Worm (Caenorhabditis elegans) whole organism, L2 larva: Measurements from ENCODE around the gene rpt-2.

Source experiments
- C34F6.9 ChIP-seq: fragments of 150-350 bp; optimal IDR thresholded peaks from 2 replicates; lab custom pipeline; 2014; ENCODE audit warnings: missing biosample characterization, missing genetic modification characterization
- F13H6.1 ChIP-seq: sonication (generic microtip); optimal IDR thresholded peaks from 2 replicates; lab custom pipeline; 2016; ENCODE audit warnings: missing genetic modification characterization, missing compliant biosample characterization
- R02D3.7 ChIP-seq: fragments of 150-350 bp; optimal IDR thresholded peaks from 2 replicates; lab custom pipeline; 2014; ENCODE audit warnings: missing biosample characterization, missing genetic modification characterization
- alr-1 ChIP-seq: fragments of 150-350 bp; optimal IDR thresholded peaks from 2 replicates; lab custom pipeline; 2014; ENCODE audit warnings: missing biosample characterization, missing genetic modification characterization
- aly-2 ChIP-seq: fragments of 150-350 bp; optimal IDR thresholded peaks from 2 replicates; lab custom pipeline; 2014; ENCODE audit warnings: missing biosample characterization, missing genetic modification characterization
- blmp-1 ChIP-seq: sonication (generic microtip); optimal IDR thresholded peaks from 2 replicates; lab custom pipeline; 2017; ENCODE audit warnings: missing genetic modification characterization, mild to moderate bottlenecking, missing compliant biosample characterization, antibody characterized with exemption, moderate library complexity; ENCODE audit not compliant: insufficient read depth
- ceh-16 ChIP-seq: fragments of 150-350 bp; optimal IDR thresholded peaks from 2 replicates; lab custom pipeline; 2014; ENCODE audit warnings: missing biosample characterization, missing genetic modification characterization
- ceh-82 ChIP-seq: fragments of 150-350 bp; optimal IDR thresholded peaks from 2 replicates; lab custom pipeline; 2014; ENCODE audit warnings: missing biosample characterization, missing genetic modification characterization
- crh-2 ChIP-seq: sonication (generic microtip); optimal IDR thresholded peaks from 2 replicates; lab custom pipeline; 2017; ENCODE audit warnings: missing biosample characterization, missing genetic modification characterization
- dmd-4 ChIP-seq: sonication (generic microtip); optimal IDR thresholded peaks from 2 replicates; lab custom pipeline; 2017; ENCODE audit warnings: missing biosample characterization, missing genetic modification characterization
- egl-27 ChIP-seq: sonication (generic microtip); optimal IDR thresholded peaks from 3 replicates; lab custom pipeline; 2017; ENCODE audit warnings: missing biosample characterization, missing genetic modification reagents, missing genetic modification characterization
- elt-3 ChIP-seq: sonication (generic microtip); optimal IDR thresholded peaks from 2 replicates; lab custom pipeline; 2017; ENCODE audit warnings: missing biosample characterization, missing genetic modification characterization
- gmeb-1 ChIP-seq: fragments of 150-350 bp; optimal IDR thresholded peaks from 2 replicates; lab custom pipeline; 2014; ENCODE audit warnings: missing biosample characterization, missing genetic modification characterization
- lin-11 ChIP-seq: fragments of 150-350 bp; sonication (generic microtip); optimal IDR thresholded peaks from 2 replicates; lab custom pipeline; 2014; ENCODE audit warnings: missing biosample characterization, missing genetic modification characterization, inconsistent platforms, mixed read lengths
- lsy-2 ChIP-seq, 2 experiments: fragments of 150-350 bp in 1 of 2; sonication (generic microtip) in 1 of 2; optimal IDR thresholded peaks; 2 replicates each; lab custom pipeline; 2014 to 2017; ENCODE audit warnings: missing biosample characterization in 2 of 2, missing genetic modification characterization in 2 of 2
- mab-5 ChIP-seq: fragments of 150-350 bp; optimal IDR thresholded peaks from 2 replicates; lab custom pipeline; 2014; ENCODE audit warnings: missing biosample characterization, missing genetic modification characterization
- mbf-1 ChIP-seq: sonication (generic microtip); optimal IDR thresholded peaks from 2 replicates; lab custom pipeline; 2017; ENCODE audit warnings: missing biosample characterization, missing genetic modification characterization
- nhr-12 ChIP-seq: fragments of 150-350 bp; optimal IDR thresholded peaks from 2 replicates; lab custom pipeline; 2014; ENCODE audit warnings: missing biosample characterization, missing genetic modification characterization
- nhr-129 ChIP-seq: fragments of 150-350 bp; optimal IDR thresholded peaks from 2 replicates; lab custom pipeline; 2014; ENCODE audit warnings: missing biosample characterization, missing genetic modification characterization
- nhr-21 ChIP-seq: fragments of 150-350 bp; optimal IDR thresholded peaks from 2 replicates; lab custom pipeline; 2014; ENCODE audit warnings: missing biosample characterization, missing genetic modification characterization
- nhr-23 ChIP-seq: fragments of 150-350 bp; optimal IDR thresholded peaks from 2 replicates; lab custom pipeline; 2014; ENCODE audit warnings: missing biosample characterization, missing genetic modification reagents, missing genetic modification characterization
- nhr-237 ChIP-seq: fragments of 150-350 bp; optimal IDR thresholded peaks from 2 replicates; lab custom pipeline; 2014; ENCODE audit warnings: missing biosample characterization, missing genetic modification characterization
- nhr-25 ChIP-seq: fragments of 150-350 bp; sonication (generic microtip); optimal IDR thresholded peaks from 3 replicates; lab custom pipeline; 2014; ENCODE audit warnings: missing biosample characterization, missing genetic modification characterization
- nhr-6 ChIP-seq: fragments of 150-350 bp; optimal IDR thresholded peaks from 2 replicates; lab custom pipeline; 2014; ENCODE audit warnings: missing biosample characterization, missing genetic modification characterization
- nhr-77 ChIP-seq: fragments of 150-350 bp; optimal IDR thresholded peaks from 2 replicates; lab custom pipeline; 2014; ENCODE audit warnings: missing biosample characterization, missing genetic modification characterization
- sem-4 ChIP-seq: fragments of 150-350 bp; optimal IDR thresholded peaks from 2 replicates; lab custom pipeline; 2014; ENCODE audit warnings: missing biosample characterization, missing genetic modification reagents, missing genetic modification characterization
- skn-1 ChIP-seq: sonication (generic microtip); optimal IDR thresholded peaks from 2 replicates; lab custom pipeline; 2017; ENCODE audit warnings: missing biosample characterization, missing genetic modification characterization
- sma-3 ChIP-seq: sonication (generic microtip); optimal IDR thresholded peaks from 2 replicates; lab custom pipeline; 2016; ENCODE audit warnings: missing genetic modification reagents, missing genetic modification characterization, missing compliant biosample characterization
- sma-9 ChIP-seq, 2 experiments: fragments of 150-350 bp in 1 of 2; sonication (generic microtip) in 1 of 2; optimal IDR thresholded peaks; 2 replicates each; lab custom pipeline; 2014 to 2016; ENCODE audit warnings: missing genetic modification characterization in 2 of 2, mild to moderate bottlenecking in 1 of 2, missing biosample characterization in 1 of 2, missing compliant biosample characterization in 1 of 2, missing genetic modification reagents in 1 of 2, moderate library complexity in 1 of 2
- snpc-4 ChIP-seq: fragments of 150-350 bp; optimal IDR thresholded peaks from 2 replicates; lab custom pipeline; 2014; ENCODE audit warnings: missing biosample characterization, missing genetic modification characterization
- unc-55 ChIP-seq: fragments of 150-350 bp; sonication (generic microtip); optimal IDR thresholded peaks from 3 replicates; lab custom pipeline; 2014; ENCODE audit warnings: missing biosample characterization, missing genetic modification reagents, missing genetic modification characterization
- unc-62 ChIP-seq: fragments of 150-350 bp; optimal IDR thresholded peaks from 2 replicates; lab custom pipeline; 2014; ENCODE audit warnings: missing biosample characterization, missing genetic modification reagents, missing genetic modification characterization
- ztf-1 ChIP-seq: fragments of 200-800 bp; sonication (Bioruptor generic); conservative IDR thresholded peaks from 2 replicates; pipeline ENCODE4 v1.3.6; 2022; ENCODE audit warnings: missing genetic modification characterization, missing compliant biosample characterization
- ztf-11 ChIP-seq: sonication (generic microtip); optimal IDR thresholded peaks from 2 replicates; lab custom pipeline; 2017; ENCODE audit warnings: missing biosample characterization, missing genetic modification characterization
- ztf-4 ChIP-seq: fragments of 150-350 bp; optimal IDR thresholded peaks from 2 replicates; lab custom pipeline; 2014; ENCODE audit warnings: missing biosample characterization, missing genetic modification characterization

rpt-2 gene

ce11 chrV:6030559-6030975 lies 13.1 kb upstream of the rpt-2 start (continued):
- peak; percentile 84 for TF ChIP-seq sma-9 (GFP tag; optimal IDR thresholded peaks at IDR 0.05; lab: Kevin White, UChicago)
- TF ChIP-seq sma-9 (tag; optimal IDR thresholded peaks at IDR 0.05; lab: Kevin White, UChicago): no peak
- TF ChIP-seq sem-4 (tag; lab: Kevin White, UChicago): peak; percentile 48
- TF ChIP-seq nhr-12 (tag; lab: Kevin White, UChicago): no peak
- peak; percentile 51 for TF ChIP-seq nhr-6 (tag; lab: Kevin White, UChicago)
- TF ChIP-seq egl-27: peak; percentile 57
- no peak for TF ChIP-seq ztf-1 (GFP tag; lab: Robert Waterston, UW)
- no peak for TF ChIP-seq nhr-77 (tag; lab: Kevin White, UChicago)
- TF ChIP-seq nhr-23: no peak
- peak; percentile 52 for TF ChIP-seq unc-55
- TF ChIP-seq gmeb-1: no peak

ce11 chrV:6022076-6022475 lies 4.6 kb upstream of the rpt-2 start:
- TF ChIP-seq R02D3.7 (tag; lab: Kevin White, UChicago) (no peak), dmd-4 (tag; lab: Kevin White, UChicago) (no peak), nhr-12 (tag; lab: Kevin White, UChicago) (no peak), ztf-4 (tag; lab: Kevin White, UChicago) (no peak), sma-3 (GFP tag; lab: Kevin White, UChicago) (no peak), nhr-25 (tag; lab: Kevin White, UChicago) (peak; percentile 54), nhr-21 (peak; percentile 46), nhr-129 (peak; percentile 51), ztf-1 (GFP tag; lab: Robert Waterston, UW) (no peak)

DNA sequence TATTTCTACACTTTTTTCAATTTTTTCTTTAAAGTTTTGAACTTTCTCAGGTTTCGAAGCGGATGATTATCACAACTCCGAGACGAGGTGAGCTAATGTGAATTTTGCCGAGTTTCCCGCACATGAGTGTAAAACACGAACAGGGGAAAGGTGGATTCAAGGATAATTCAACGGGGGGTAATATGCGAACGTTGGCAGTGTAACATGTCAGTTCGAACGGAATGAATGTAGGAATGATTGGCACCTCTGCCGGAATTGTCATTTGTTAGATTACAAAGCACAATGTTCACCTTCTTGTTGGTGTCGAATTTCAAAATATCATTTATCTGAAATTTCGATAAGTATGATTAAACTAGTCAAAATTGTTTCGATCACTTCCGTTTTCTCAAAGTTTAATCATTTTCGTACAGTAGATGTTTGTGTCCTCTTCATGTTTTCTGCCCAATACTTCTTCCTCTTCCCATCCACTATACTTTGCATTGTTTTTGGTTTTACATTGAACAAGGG lies 1.5 kb upstream of the rpt-2 start, which contains the start of gene picc-1:
Gene picc-1, plus strand, starts transcription at position 51 of the 507 bp plus-strand sequence.
- TF ChIP-seq ceh-82: no peak
- TF ChIP-seq ztf-11 (tag; lab: Kevin White, UChicago): no peak
- TF ChIP-seq elt-3: no peak
- TF ChIP-seq unc-55: no peak
- no peak for TF ChIP-seq ceh-16 (tag; lab: Kevin White, UChicago)
- no peak for TF ChIP-seq nhr-237 (tag; lab: Kevin White, UChicago)
- peak; percentile 18 for TF ChIP-seq nhr-25 (tag; lab: Kevin White, UChicago)
- TF ChIP-seq lsy-2 (tag; optimal IDR thresholded peaks at IDR 0.05; lab: Kevin White, UChicago): peak in 1 of 2 experiments; percentile 32
- TF ChIP-seq nhr-129: no peak
- TF ChIP-seq nhr-21: peak; percentile 28
- TF ChIP-seq mab-5 (tag; lab: Kevin White, UChicago): no peak
- TF ChIP-seq mbf-1 (tag; lab: Kevin White, UChicago): no peak
- TF ChIP-seq C34F6.9: no peak
- no peak for TF ChIP-seq dmd-4 (tag; lab: Kevin White, UChicago)
- no peak for TF ChIP-seq snpc-4 (tag; lab: Kevin White, UChicago)
- TF ChIP-seq aly-2 (tag; lab: Kevin White, UChicago): no peak
- TF ChIP-seq ztf-1 (GFP tag; lab: Robert Waterston, UW): no peak
- TF ChIP-seq, all 48 proteins: peak for 3

DNA sequence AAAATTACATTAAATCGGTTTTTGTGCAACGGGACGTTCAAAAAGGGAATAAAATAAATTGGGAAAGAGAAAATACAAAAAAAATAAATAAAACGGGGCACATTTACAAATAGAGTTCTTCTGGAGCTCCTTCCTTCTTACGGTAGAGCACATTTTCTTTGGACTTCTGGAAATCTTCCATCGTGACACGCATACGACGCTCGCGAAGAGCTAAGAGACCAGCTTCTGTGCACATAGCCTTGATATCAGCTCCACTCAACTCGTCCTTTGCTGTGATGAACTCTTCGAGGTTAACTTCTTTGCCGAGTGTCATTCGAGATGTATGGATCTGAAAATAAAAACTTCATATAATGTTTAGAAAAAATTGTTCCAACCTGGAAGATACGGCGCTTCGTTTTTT lies 1.4 kb downstream of the rpt-2 start:
- no peak for TF ChIP-seq crh-2 (tag; lab: Kevin White, UChicago)
- TF ChIP-seq lin-11: no peak
- TF ChIP-seq ztf-4 (tag; lab: Kevin White, UChicago): no peak
- no peak for TF ChIP-seq unc-62 (GFP tag; lab: Kevin White, UChicago)
- no peak for TF ChIP-seq alr-1 (tag; lab: Kevin White, UChicago)
- no peak for TF ChIP-seq skn-1 (tag; lab: Kevin White, UChicago)
- TF ChIP-seq sma-9 (GFP tag; optimal IDR thresholded peaks at IDR 0.05; lab: Kevin White, UChicago): no peak
- TF ChIP-seq sma-9 (tag; optimal IDR thresholded peaks at IDR 0.05; lab: Kevin White, UChicago): no peak
- TF ChIP-seq ceh-16 (tag; lab: Kevin White, UChicago): no peak
- TF ChIP-seq F13H6.1 (tag; lab: Kevin White, UChicago): no peak
- no peak for TF ChIP-seq blmp-1 (tag; lab: Kevin White, UChicago)
